Worm (Caenorhabditis elegans): ENCODE measurements around the gene nspb-12.

The nspb-12 gene

DNA sequence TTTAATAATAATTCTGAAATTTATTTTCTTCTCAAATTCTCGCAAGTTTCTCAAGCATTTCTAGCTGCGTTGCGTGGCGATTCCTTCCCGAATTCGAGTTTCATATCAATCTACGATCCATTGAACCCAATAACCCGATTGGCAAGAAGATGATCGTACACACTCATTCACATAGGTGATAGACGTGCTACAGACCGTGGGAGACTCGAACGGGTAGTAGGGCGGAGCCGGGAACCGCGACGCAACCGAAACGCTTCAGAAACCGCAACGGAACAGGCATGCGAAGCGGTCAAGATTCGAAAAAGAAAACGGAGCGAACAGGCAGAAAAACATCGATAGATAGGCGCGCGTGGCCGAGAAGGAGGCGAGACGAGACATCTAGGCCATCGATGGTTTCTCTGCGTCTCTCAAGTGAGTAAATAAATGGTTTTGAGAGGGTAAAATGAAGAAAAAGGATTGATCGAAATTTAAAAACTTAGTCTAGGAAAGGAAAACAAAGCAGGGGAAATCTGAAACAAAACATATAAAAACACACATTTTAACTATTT lies 34.9 kb upstream of the nspb-12 start, which contains the start of gene madf-11 (continued):
- TF ChIP-seq lsy-2 (tag; optimal IDR thresholded peaks at IDR 0.05) (peak; percentile 36 to 81), elt-1 (tag; optimal IDR thresholded peaks at IDR 0.05) (no peak), ceh-82 (tag; optimal IDR thresholded peaks at IDR 0.05) (no peak), R02D3.7 (tag; optimal IDR thresholded peaks at IDR 0.05) (no peak), gmeb-1 (tag; optimal IDR thresholded peaks at IDR 0.05) (peak; percentile 65), ZK546.5 (tag; optimal IDR thresholded peaks at IDR 0.05) (no peak), Y55F3AM.14 (GFP tag; optimal IDR thresholded peaks at IDR 0.05) (no peak), nhr-10 (tag; optimal IDR thresholded peaks at IDR 0.05) (no peak), sma-3 (GFP tag; optimal IDR thresholded peaks at IDR 0.05) (peak; percentile 58), ztf-1 (GFP tag; conservative IDR thresholded peaks at IDR 0.05) (no peak), nhr-25 (tag; optimal IDR thresholded peaks at IDR 0.05) (no peak), unc-39 (tag; optimal IDR thresholded peaks at IDR 0.05) (no peak), F13H6.1 (tag; optimal IDR thresholded peaks at IDR 0.05) (peak; percentile 50), blmp-1 (tag; optimal IDR thresholded peaks at IDR 0.05; ENCODE audit: insufficient read depth) (peak; percentile 4), fos-1 (tag; optimal IDR thresholded peaks at IDR 0.05) (peak; percentile 59), aly-2 (tag; optimal IDR thresholded peaks at IDR 0.05) (no peak), nhr-23 (tag; optimal IDR thresholded peaks at IDR 0.05) (no peak), nhr-6 (tag; optimal IDR thresholded peaks at IDR 0.05) (no peak), nhr-11 (tag; optimal IDR thresholded peaks at IDR 0.05) (no peak), skn-1 (tag; optimal IDR thresholded peaks at IDR 0.05) (no peak), elt-3 (tag; optimal IDR thresholded peaks at IDR 0.05) (no peak), unc-55 (GFP tag; optimal IDR thresholded peaks at IDR 0.05) (peak; percentile 86), mbf-1 (tag; optimal IDR thresholded peaks at IDR 0.05) (no peak)

DNA sequence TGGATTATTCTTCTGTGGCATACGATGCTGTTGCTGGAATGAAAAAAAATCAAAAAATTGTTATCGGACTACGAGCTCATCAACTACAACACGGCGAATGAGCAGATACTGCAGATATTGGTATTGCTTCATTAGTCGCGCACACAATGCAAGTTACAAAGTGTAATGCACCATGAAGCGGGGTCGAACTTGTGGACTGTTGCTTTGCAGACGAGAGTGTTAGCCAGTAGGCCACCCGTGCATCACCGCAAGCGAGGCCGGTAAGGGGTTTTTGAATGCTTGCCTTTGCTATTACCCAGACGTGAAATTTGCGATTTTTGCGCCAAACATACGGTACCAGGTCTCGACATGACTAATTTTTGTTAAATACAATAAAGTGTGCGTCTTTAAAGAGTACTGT lies 33.4 kb upstream of the nspb-12 start:
- TF ChIP-seq ceh-16 (tag; optimal IDR thresholded peaks at IDR 0.05): peak; percentile 25
- peak; percentile 70 for TF ChIP-seq nhr-21 (tag; optimal IDR thresholded peaks at IDR 0.05)
- peak; percentile 64 for TF ChIP-seq fos-1 (tag; optimal IDR thresholded peaks at IDR 0.05)
- TF ChIP-seq ZK546.5 (tag; optimal IDR thresholded peaks at IDR 0.05): no peak
- TF ChIP-seq unc-55 (GFP tag; optimal IDR thresholded peaks at IDR 0.05): peak; percentile 20
- no peak for TF ChIP-seq mbf-1 (tag; optimal IDR thresholded peaks at IDR 0.05)
- peak; percentile 51 for TF ChIP-seq ztf-4 (tag; optimal IDR thresholded peaks at IDR 0.05)
- TF ChIP-seq sem-4 (tag; optimal IDR thresholded peaks at IDR 0.05): peak; percentile 22
- peak; percentile 73 for TF ChIP-seq sma-9 (GFP tag; optimal IDR thresholded peaks at IDR 0.05)
- TF ChIP-seq sma-9 (tag; optimal IDR thresholded peaks at IDR 0.05): no peak
- TF ChIP-seq nhr-25 (tag; optimal IDR thresholded peaks at IDR 0.05): peak; percentile 63
- TF ChIP-seq C34F6.9 (tag; optimal IDR thresholded peaks at IDR 0.05): peak; percentile 63
- peak; percentile 76 for TF ChIP-seq sma-3 (GFP tag; optimal IDR thresholded peaks at IDR 0.05)
- TF ChIP-seq nhr-129 (tag; optimal IDR thresholded peaks at IDR 0.05): peak; percentile 87
- no peak for TF ChIP-seq elt-3 (tag; optimal IDR thresholded peaks at IDR 0.05)
- TF ChIP-seq crh-2 (tag; optimal IDR thresholded peaks at IDR 0.05): peak; percentile 59
- peak; percentile 62 for TF ChIP-seq gmeb-1 (tag; optimal IDR thresholded peaks at IDR 0.05)
- no peak for TF ChIP-seq unc-39 (tag; optimal IDR thresholded peaks at IDR 0.05)
- no peak for TF ChIP-seq nhr-77 (tag; optimal IDR thresholded peaks at IDR 0.05)
- peak; percentile 13 to 72 for TF ChIP-seq lsy-2 (tag; optimal IDR thresholded peaks at IDR 0.05)
- TF ChIP-seq lin-13 (GFP tag; optimal IDR thresholded peaks at IDR 0.05): peak; percentile 74
- TF ChIP-seq egl-27 (tag; optimal IDR thresholded peaks at IDR 0.05): peak; percentile 58
- peak; percentile 65 for TF ChIP-seq F13H6.1 (tag; optimal IDR thresholded peaks at IDR 0.05)

DNA sequence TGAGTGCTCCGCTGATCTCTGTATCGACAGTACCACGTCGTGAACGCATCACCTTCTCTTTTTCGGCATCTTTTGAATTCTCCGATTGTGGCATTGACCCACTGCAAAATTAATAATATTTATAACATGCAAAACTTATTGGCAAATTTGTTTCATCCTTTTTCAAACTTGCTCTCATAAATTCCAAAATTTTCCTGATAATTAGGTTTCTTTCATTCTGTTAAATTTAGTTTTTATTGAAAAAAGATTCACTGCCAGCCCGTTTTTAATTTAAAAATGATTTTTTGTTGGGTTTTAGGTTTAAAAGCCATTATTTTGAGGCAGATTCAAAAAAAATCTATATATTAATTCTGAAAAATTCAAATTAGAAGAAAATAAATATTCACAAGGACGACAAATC lies 31.4 kb upstream of the nspb-12 start, which contains the start of gene wdr-37:
Gene wdr-37, minus strand, starts transcription at position 101 of the 400 bp plus-strand sequence.
- peak; percentile 5 for TF ChIP-seq nhr-25 (tag; optimal IDR thresholded peaks at IDR 0.05)
- TF ChIP-seq unc-55 (GFP tag; optimal IDR thresholded peaks at IDR 0.05): no peak

DNA sequence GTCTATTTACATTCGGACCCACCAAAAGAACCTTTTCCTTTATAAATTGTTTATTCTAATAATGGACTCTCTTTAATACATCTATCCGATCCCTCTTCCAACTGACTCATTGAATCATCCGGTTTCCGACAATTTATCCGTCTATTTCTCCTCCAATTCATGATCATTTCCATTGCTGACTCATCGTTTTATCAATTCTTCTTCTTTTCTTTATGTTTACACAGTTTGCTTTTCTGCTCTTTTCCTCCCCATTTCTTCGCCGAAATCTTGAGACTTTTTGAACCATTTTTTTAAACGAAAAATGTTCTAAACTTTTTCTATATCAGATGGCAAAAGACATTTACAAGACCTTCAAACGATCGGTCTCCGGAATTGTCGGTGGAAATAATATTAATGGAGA lies 26.9 kb upstream of the nspb-12 start, which contains the start of gene ced-6:
Gene ced-6, plus strand, starts transcription at position 327 of the 400 bp plus-strand sequence.
- peak; percentile 9 for TF ChIP-seq sma-3 (GFP tag; optimal IDR thresholded peaks at IDR 0.05)
- no peak for TF ChIP-seq nhr-25 (tag; optimal IDR thresholded peaks at IDR 0.05)
- TF ChIP-seq fos-1 (tag; optimal IDR thresholded peaks at IDR 0.05): peak; percentile 73
- no peak for TF ChIP-seq lin-13 (GFP tag; optimal IDR thresholded peaks at IDR 0.05)

Data from whole organism, L2 larva.